Worm (Caenorhabditis elegans): ENCODE results near the gene F35C11.3.

Gene F35C11.3

DNA sequence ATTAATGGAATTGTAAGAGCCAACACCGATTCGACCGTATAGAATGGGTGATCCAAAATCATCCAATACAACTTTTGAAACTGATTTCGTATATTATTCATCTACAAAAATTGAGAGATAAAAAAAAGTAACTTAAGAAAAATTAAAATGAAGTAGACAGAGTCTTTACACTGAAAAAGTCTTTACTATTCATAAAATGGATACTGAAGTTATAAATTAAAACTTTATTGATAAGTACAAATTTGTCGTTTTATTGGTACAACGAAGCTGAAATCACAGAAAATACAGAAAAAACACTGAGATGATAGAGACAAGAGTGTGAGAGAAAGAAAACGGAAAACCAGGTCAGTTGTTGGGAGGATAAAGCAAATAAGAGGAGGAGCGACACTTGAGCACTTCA, 32.2 kb upstream of the F35C11.3 start, which contains the start of gene M110.10:
M110.10 (minus strand) TSS at position 101 of the 400 bp plus-strand sequence.
- no peak for TF ChIP-seq madf-2 (tag; optimal IDR thresholded peaks at IDR 0.05)
- no peak for TF ChIP-seq ttx-3 (tag; optimal IDR thresholded peaks at IDR 0.05)
- no peak for TF ChIP-seq C08G9.2 (tag; optimal IDR thresholded peaks at IDR 0.05)
- TF ChIP-seq ceh-22 (tag; optimal IDR thresholded peaks at IDR 0.05): no peak
- TF ChIP-seq unc-55 (GFP tag; optimal IDR thresholded peaks at IDR 0.05): no peak
- TF ChIP-seq T23F11.4 (GFP tag; optimal IDR thresholded peaks at IDR 0.05): no peak
- TF ChIP-seq pag-3 (tag; optimal IDR thresholded peaks at IDR 0.05; ENCODE audit: borderline replicate concordance): no peak
- no peak for TF ChIP-seq C38D4.7 (GFP tag; optimal IDR thresholded peaks at IDR 0.05)
- no peak for TF ChIP-seq mec-3 (tag; optimal IDR thresholded peaks at IDR 0.05; ENCODE audit: borderline replicate concordance)
- no peak for TF ChIP-seq syd-9 (tag; optimal IDR thresholded peaks at IDR 0.05)
- no peak for TF ChIP-seq hlh-15 (tag; optimal IDR thresholded peaks at IDR 0.05)
- no peak for TF ChIP-seq ahr-1 (tag; optimal IDR thresholded peaks at IDR 0.05)

DNA sequence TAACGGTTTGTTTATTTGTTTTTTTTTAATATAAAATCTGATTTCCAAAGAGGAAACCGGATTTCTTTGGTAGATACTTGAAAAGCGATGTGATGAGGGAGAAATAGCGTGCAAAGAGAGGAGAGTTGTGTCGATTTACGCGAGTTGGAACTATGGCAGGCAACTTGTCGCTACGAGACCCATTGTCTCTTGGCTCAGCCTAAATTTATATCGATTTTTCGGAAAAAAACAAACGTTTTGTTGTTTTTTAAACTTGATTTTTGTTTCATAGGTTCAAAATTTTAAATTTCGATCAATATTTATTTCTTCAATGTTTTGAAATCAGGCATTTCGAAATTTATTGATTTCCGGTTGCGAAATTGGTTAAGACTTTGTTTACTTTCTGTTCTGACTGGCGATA, 30.1 kb upstream of the F35C11.3 start, which contains the start of gene M110.3:
M110.3 (minus strand) TSS at position 184 of the 400 bp plus-strand sequence.
- TF ChIP-seq C38D4.7 (GFP tag; optimal IDR thresholded peaks at IDR 0.05) (no peak), ets-4 (tag; optimal IDR thresholded peaks at IDR 0.05) (peak; percentile 21), pax-1 (tag; optimal IDR thresholded peaks at IDR 0.05) (peak; percentile 9), nfya-1 (tag; optimal IDR thresholded peaks at IDR 0.05) (peak; percentile 20), hlh-8 (tag; optimal IDR thresholded peaks at IDR 0.05) (no peak), ceh-48 (tag; optimal IDR thresholded peaks at IDR 0.05) (peak; percentile 78), unc-55 (GFP tag; optimal IDR thresholded peaks at IDR 0.05) (peak; percentile 20), elt-2 (tag; optimal IDR thresholded peaks at IDR 0.05) (no peak), madf-2 (tag; optimal IDR thresholded peaks at IDR 0.05) (no peak), ceh-9 (tag; optimal IDR thresholded peaks at IDR 0.05) (no peak), dve-1 (tag; optimal IDR thresholded peaks at IDR 0.05) (peak; percentile 20), unc-42 (tag; optimal IDR thresholded peaks at IDR 0.05) (peak; percentile 37), ceh-34 (tag; optimal IDR thresholded peaks at IDR 0.05) (peak; percentile 32), lin-11 (tag; optimal IDR thresholded peaks at IDR 0.05) (no peak)

DNA sequence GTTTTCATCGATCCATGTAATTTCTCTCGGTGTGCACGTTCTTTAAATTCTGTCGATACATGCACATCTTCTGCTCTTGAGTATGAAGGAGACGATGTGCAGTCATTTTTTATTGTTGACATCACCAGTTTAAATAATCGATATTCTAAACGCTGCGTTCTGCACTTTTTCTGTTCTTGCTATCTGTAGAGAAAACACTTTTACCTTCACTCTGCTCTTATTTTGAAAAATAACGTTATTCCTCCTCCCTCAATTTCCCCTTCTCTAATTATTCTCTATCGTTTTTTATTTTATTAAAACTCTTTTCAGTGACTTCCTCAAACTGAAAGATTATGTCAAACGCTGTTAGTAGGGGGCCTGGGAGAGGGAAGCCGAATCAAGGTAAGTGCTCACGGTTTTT, 29.7 kb upstream of the F35C11.3 start, which contains the start of gene ifg-1:
ifg-1 (plus strand) TSS at position 301 of the 400 bp plus-strand sequence.
- TF ChIP-seq nhr-232 (tag; optimal IDR thresholded peaks at IDR 0.05): no peak
- TF ChIP-seq ets-4 (tag; optimal IDR thresholded peaks at IDR 0.05): no peak
- TF ChIP-seq C38D4.7 (GFP tag; optimal IDR thresholded peaks at IDR 0.05): no peak
- TF ChIP-seq pqm-1 (tag; optimal IDR thresholded peaks at IDR 0.05): no peak
- TF ChIP-seq pha-2 (tag; optimal IDR thresholded peaks at IDR 0.05): no peak
- TF ChIP-seq T23F11.4 (GFP tag; optimal IDR thresholded peaks at IDR 0.05): no peak
- no peak for TF ChIP-seq eyg-1 (tag; optimal IDR thresholded peaks at IDR 0.05)
- TF ChIP-seq Y22D7AL.16 (tag; optimal IDR thresholded peaks at IDR 0.05): no peak
- TF ChIP-seq odd-2 (tag; optimal IDR thresholded peaks at IDR 0.05): no peak

DNA sequence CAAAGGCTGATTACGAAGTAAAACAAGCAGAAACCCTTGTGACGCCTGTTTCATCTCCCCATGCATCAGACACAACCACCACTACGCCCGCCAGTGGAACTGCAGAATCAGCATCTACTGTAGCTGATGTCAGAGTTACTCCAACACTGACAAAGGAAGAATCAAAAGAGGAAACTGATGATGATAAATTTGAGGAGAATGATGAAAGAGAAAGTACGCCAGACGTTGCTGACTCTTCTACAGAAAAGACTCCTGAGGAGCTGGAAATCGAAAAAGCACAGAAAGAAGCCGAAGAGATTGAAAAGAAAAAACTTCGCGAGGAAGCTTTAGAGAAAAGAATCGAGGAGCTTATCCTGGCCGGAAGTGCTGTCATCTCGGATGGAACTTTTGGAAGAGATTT, 28.3 kb upstream of the F35C11.3 start:
- no peak for TF ChIP-seq fkh-6 (tag; optimal IDR thresholded peaks at IDR 0.05)

DNA sequence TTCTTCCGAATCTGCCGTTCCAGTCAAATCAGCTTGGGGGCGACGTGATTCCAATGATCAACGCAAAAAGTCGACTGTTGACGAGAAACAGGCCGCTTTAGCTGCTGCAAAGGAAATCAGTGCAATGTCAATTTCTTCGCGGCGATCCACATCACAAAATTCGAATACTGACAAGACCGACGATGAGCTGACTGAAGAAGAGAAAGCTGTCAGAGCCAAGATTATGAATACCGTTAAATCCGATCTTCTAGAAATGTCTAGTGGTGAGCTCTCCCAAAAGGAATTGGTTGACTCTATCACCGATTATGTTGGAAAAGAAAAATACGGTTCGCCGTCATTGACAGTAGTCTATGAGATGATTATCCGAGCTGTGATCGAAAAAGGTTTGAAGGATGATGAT, 26.3 kb upstream of the F35C11.3 start:
- TF ChIP-seq ama-1 (optimal IDR thresholded peaks at IDR 0.05) (no peak), ceh-24 (tag; optimal IDR thresholded peaks at IDR 0.05) (no peak), ceh-9 (tag; optimal IDR thresholded peaks at IDR 0.05) (no peak), ttx-3 (tag; optimal IDR thresholded peaks at IDR 0.05) (no peak), F13H6.1 (tag; optimal IDR thresholded peaks at IDR 0.05) (no peak)

Measured in whole organism, late embryonic.